Fruit fly (Drosophila melanogaster): ENCODE data around the gene bur.

The bur gene

dm6 chr2L:21220396-21220795 is 40.9 kb upstream of the bur start, which contains the start of gene Atg18b (continued):
- 0 out of 3 replicates have a peak, but pooled peaks have one; percentile 11 for TF ChIP-seq row (GFP tag; IDR thresholded peaks at IDR 0.05)
- TF ChIP-seq Dbx (GFP tag; IDR thresholded peaks at IDR 0.05) = no peak
- TF ChIP-seq pb (GFP tag; optimal IDR thresholded peaks at IDR 0.05) = no peak
- no peak for TF ChIP-seq salm (tag; optimal IDR thresholded peaks at IDR 0.05)
- TF ChIP-seq emc (GFP tag; optimal IDR thresholded peaks at IDR 0.05) = no peak
- TF ChIP-seq Hr3 (GFP tag; optimal IDR thresholded peaks at IDR 0.05) = no peak
- TF ChIP-seq bsh (GFP tag; optimal IDR thresholded peaks at IDR 0.05) = no peak
- TF ChIP-seq CG10321 (GFP tag; IDR thresholded peaks at IDR 0.05) = no peak
- TF ChIP-seq h (optimal IDR thresholded peaks at IDR 0.05) = no peak
- TF ChIP-seq CG11398 (GFP tag; optimal IDR thresholded peaks at IDR 0.05) = no peak
- TF ChIP-seq PHDP (tag; optimal IDR thresholded peaks at IDR 0.05) = no peak
- TF ChIP-seq Myb (GFP tag; optimal IDR thresholded peaks at IDR 0.05) = peak; percentile 78
- peak; percentile 44 for TF ChIP-seq CG8924 (tag; optimal IDR thresholded peaks at IDR 0.05)
- TF ChIP-seq fru (optimal IDR thresholded peaks at IDR 0.05) = no peak
- TF ChIP-seq onecut (GFP tag; IDR thresholded peaks at IDR 0.05) = no peak

- no peak for TF ChIP-seq dm (GFP tag; optimal IDR thresholded peaks at IDR 0.05)
- no peak for TF ChIP-seq so (GFP tag; IDR thresholded peaks at IDR 0.05)
- TF ChIP-seq lab (GFP tag; optimal IDR thresholded peaks at IDR 0.05) = peak; percentile 35
- TF ChIP-seq ara (GFP tag; IDR thresholded peaks at IDR 0.05) = peak; percentile 32; the same call in 1 of the 2 replicates
- peak; percentile 41 for TF ChIP-seq cg (GFP tag; optimal IDR thresholded peaks at IDR 0.05)
- TF ChIP-seq CG14667 (GFP tag; IDR thresholded peaks at IDR 0.05) = no peak
- no peak for TF ChIP-seq CG7372 (GFP tag; IDR thresholded peaks at IDR 0.05)
- TF ChIP-seq row (GFP tag; IDR thresholded peaks at IDR 0.05) = peak; percentile 50
- TF ChIP-seq Rx (GFP tag; IDR thresholded peaks at IDR 0.05) = no peak
- no peak for TF ChIP-seq CG10565 (GFP tag; optimal IDR thresholded peaks at IDR 0.05)
- no peak for TF ChIP-seq Myb (GFP tag; optimal IDR thresholded peaks at IDR 0.05)
- no peak for TF ChIP-seq trem (tag; optimal IDR thresholded peaks at IDR 0.05)
- TF ChIP-seq slbo (GFP tag; IDR thresholded peaks at IDR 0.05) = 0 out of 2 replicates have a peak, but pooled peaks have one; percentile 30
- TF ChIP-seq Adf1 (GFP tag; IDR thresholded peaks at IDR 0.05) = no peak
- TF ChIP-seq CG8388 (GFP tag; optimal IDR thresholded peaks at IDR 0.05) = no peak
- TF ChIP-seq gfzf (GFP tag; optimal IDR thresholded peaks at IDR 0.05) = no peak
- no peak for TF ChIP-seq CG3065 (GFP tag; optimal IDR thresholded peaks at IDR 0.05)
- TF ChIP-seq slp2 (GFP tag; optimal IDR thresholded peaks at IDR 0.05) = no peak
- no peak for TF ChIP-seq HHEX (GFP tag; optimal IDR thresholded peaks at IDR 0.05)
- no peak for TF ChIP-seq phol (tag; optimal IDR thresholded peaks at IDR 0.05)
- no peak for TF ChIP-seq CG15073 (GFP tag; optimal IDR thresholded peaks at IDR 0.05)
- no peak for TF ChIP-seq ssp (GFP tag; IDR thresholded peaks at IDR 0.05)
- TF ChIP-seq tx (GFP tag; optimal IDR thresholded peaks at IDR 0.05) = no peak
- TF ChIP-seq CG6689 (GFP tag; IDR thresholded peaks at IDR 0.05) = no peak
- no peak for TF ChIP-seq CG10321 (GFP tag; IDR thresholded peaks at IDR 0.05)
- TF ChIP-seq CG16815 (GFP tag; optimal IDR thresholded peaks at IDR 0.05) = no peak
- 0 out of 2 replicates have a peak, but pooled peaks have one; percentile 13 for TF ChIP-seq sob (GFP tag; IDR thresholded peaks at IDR 0.05)
- TF ChIP-seq CG9609 (GFP tag; optimal IDR thresholded peaks at IDR 0.05) = no peak
- TF ChIP-seq Vsx1 (GFP tag; optimal IDR thresholded peaks at IDR 0.05) = no peak
- no peak for TF ChIP-seq crol (GFP tag; IDR thresholded peaks at IDR 0.05)
- no peak for TF ChIP-seq CG30403 (GFP tag; optimal IDR thresholded peaks at IDR 0.05)
- no peak for TF ChIP-seq jumu (GFP tag; optimal IDR thresholded peaks at IDR 0.05)
- TF ChIP-seq CG5245 (GFP tag; optimal IDR thresholded peaks at IDR 0.05) = no peak
- TF ChIP-seq stwl (tag; optimal IDR thresholded peaks at IDR 0.05) = no peak
- no peak for TF ChIP-seq gcm2 (GFP tag; optimal IDR thresholded peaks at IDR 0.05)
- TF ChIP-seq Hr3 (GFP tag; optimal IDR thresholded peaks at IDR 0.05) = no peak
- TF ChIP-seq abd-A (tag; optimal IDR thresholded peaks at IDR 0.05) = peak; percentile 18
- 0 out of 2 replicates have a peak, but pooled peaks have one; percentile 9 for TF ChIP-seq MBD-R2 (GFP tag; IDR thresholded peaks at IDR 0.05)
- peak; percentile 29 for TF ChIP-seq cwo (GFP tag; optimal IDR thresholded peaks at IDR 0.05)
- TF ChIP-seq CG9215 (GFP tag; IDR thresholded peaks at IDR 0.05) = no peak
- no peak for TF ChIP-seq grn (GFP tag; optimal IDR thresholded peaks at IDR 0.05)
Measured at dm6 chr2L:21219640-21220085, 40.2 kb upstream of the bur start.

All from whole organism, embryonic.